Worm (Caenorhabditis elegans): ENCODE data around the gene Y57G7A.5.

Gene Y57G7A.5

DNA sequence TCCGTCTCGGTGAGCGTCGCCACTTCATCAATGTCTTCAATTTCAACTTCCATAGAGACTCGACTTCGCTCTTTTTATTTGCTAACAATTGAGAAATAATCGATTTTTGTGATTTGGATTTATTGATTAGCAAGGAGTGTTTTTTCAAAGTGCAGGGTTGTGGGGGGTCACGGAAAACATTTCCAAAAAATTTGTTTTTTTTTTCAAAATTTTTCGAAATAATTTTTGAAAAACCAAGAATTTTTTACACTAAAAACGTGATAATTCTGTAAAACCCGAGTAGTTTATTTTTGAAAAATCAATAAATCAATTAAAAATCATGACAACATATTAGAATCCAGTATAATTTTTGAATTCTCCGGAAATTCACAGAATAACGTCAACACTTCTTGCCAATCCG, at the start of gene Y57G7A.5:
Gene Y57G7A.5, minus strand, starts transcription at position 101 of the 400 bp plus-strand sequence.
- TF ChIP-seq ref-1 (GFP tag; conservative IDR thresholded peaks at IDR 0.05) (no peak), med-1 (GFP tag; optimal IDR thresholded peaks at IDR 0.05; ENCODE audit: insufficient read depth) (no peak), ztf-23 (GFP tag; IDR thresholded peaks at IDR 0.05) (no peak), ztf-29 (GFP tag; IDR thresholded peaks at IDR 0.05) (no peak), tab-1 (GFP tag; IDR thresholded peaks at IDR 0.05) (no peak)

DNA sequence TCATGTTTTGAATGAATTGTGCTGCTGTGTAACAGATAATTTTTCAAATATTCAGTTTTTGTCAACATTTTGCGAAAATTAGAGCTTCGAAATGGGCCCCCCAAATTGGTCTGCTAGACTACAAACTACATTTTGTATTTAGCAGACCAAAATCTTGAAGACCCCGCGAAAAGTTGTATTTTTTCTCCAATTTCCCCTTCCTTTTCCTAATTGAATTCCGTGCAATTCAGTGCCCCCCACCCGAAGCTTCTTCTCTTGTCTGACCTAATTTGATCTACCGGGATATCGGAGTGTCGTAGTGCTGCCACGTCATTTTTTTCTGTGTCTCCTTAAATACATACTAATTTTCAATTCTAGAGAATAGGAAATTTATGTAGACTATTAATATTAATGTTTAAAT, 48.7 kb upstream of the Y57G7A.5 start:
- no peak for TF ChIP-seq flt-1 (GFP tag; IDR thresholded peaks at IDR 0.05)
- TF ChIP-seq ztf-23 (GFP tag; IDR thresholded peaks at IDR 0.05), result no peak
- no peak for TF ChIP-seq klf-2 (GFP tag; conservative IDR thresholded peaks at IDR 0.05)
- TF ChIP-seq ztf-29 (GFP tag; IDR thresholded peaks at IDR 0.05), result no peak
- no peak for TF ChIP-seq cog-1 (tag; optimal IDR thresholded peaks at IDR 0.05)
- no peak for TF ChIP-seq med-1 (GFP tag; optimal IDR thresholded peaks at IDR 0.05; ENCODE audit: insufficient read depth)
- no peak for TF ChIP-seq T22C8.4 (GFP tag; IDR thresholded peaks at IDR 0.05)
- TF ChIP-seq ref-1 (GFP tag; conservative IDR thresholded peaks at IDR 0.05), result no peak
- TF ChIP-seq tab-1 (GFP tag; IDR thresholded peaks at IDR 0.05), result no peak

DNA sequence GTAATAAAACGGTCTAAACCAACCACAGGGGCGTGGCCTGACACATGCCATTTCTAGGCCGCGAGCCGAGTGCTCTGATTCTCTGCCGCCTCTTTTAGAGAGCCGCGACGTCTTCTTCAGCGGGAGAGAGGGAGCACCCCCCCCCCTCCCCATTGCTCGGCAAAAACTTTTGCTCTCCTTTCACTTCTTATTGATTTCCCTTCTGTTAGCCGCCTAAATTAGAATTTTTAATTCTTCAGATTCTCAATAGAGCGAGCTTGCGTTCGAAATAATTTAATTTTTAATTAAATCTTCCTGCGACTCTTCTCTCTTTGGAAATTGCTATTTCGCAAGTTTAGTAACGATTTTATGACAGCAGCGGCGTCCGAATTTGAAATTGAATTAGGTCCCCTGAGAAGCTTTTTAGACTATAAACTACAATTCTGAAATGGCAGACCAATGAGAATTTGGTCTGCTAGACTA, 47.9 kb upstream of the Y57G7A.5 start:
- TF ChIP-seq klf-2 (GFP tag; conservative IDR thresholded peaks at IDR 0.05) (no peak), ztf-23 (GFP tag; IDR thresholded peaks at IDR 0.05) (no peak), ztf-29 (GFP tag; IDR thresholded peaks at IDR 0.05) (no peak), T22C8.4 (GFP tag; IDR thresholded peaks at IDR 0.05) (no peak)

DNA sequence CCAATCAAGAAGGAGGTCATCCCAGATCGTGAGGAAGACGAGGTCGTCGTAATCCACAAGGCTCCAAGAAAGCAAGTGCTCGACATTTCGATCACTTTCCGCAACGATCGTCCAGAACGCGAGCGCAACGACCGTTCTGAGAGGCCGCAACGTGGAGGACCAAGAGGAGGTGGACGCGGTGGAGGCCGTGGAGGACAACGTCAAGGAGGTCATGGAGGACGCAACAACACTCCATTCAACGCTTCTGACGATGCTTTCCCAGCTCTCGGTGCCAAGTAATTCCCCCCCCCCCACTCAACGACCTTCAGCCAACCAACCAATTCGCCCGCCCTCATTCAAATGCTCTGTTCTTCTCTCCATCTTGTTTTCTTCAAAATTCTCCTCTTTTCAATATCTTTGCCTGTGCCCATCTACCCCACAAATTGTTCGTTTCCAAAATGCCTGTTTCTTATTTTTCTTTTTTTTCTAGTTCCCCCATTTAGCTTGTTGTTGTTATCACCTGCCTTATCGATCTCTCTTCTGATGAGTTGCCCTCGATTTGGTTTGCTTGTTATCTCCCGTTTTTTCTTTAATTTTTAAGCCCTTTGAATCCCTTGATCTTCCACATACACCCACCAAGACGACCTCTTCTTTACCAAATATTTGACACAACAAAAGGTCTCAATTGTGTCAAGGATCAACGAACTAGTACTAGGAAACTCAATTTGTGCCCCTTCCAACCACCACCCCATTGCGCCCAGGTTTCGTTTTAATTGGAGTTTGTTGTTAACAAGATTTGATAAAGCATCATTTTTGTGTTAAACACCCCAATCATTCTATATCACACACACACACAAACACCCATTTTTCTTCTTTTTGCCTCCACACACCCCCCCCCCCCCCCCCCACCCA, 47.2 kb upstream of the Y57G7A.5 start:
- no peak for TF ChIP-seq T22C8.4 (GFP tag; IDR thresholded peaks at IDR 0.05)
- no peak for TF ChIP-seq ztf-29 (GFP tag; IDR thresholded peaks at IDR 0.05)
- TF ChIP-seq ref-1 (GFP tag; conservative IDR thresholded peaks at IDR 0.05), result no peak
- TF ChIP-seq klf-2 (GFP tag; conservative IDR thresholded peaks at IDR 0.05), result no peak
- TF ChIP-seq ztf-23 (GFP tag; IDR thresholded peaks at IDR 0.05), result no peak
- TF ChIP-seq tab-1 (GFP tag; IDR thresholded peaks at IDR 0.05), result no peak

DNA sequence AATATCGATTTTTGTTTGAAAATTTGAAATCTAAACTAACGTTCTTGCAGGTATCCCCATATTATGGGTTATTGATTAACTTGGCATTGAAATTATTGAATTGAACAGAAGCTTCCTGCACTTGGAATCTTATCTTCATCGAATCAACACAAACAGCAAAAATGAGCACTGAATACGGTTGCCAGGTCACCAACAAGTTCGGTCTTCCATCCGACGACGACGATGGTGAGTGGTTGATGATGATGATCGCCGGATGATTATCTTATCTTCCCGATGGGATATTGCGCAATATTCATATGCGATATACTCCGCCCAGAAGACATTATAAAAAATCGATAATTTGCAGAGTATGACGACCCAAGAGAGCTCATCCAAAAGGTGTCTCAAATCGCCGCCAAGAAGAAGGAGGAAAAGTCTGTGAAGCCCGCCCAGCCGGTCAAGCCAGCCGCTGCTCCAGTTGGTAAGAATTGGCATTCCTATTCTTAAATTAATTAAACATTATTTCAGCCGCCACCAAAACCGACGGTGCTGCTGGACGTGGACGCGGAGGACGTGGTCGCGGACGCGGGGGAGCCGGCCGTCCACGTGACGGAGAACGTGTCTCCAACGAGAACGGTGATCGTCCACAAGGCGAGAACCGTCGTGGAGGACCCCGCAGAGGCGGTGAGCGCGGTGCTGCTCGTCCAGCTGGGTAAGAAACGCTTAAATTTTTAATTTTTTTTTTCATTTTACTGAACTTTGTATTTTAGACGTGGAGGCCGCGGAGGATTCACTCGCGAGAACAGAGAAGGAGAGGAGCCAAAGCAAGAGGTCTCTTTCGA, 45.9 kb upstream of the Y57G7A.5 start, which contains the start of gene vig-1:
Gene vig-1, plus strand, starts transcription at position 51 of the 821 bp plus-strand sequence.
- peak; percentile 53; the same call in 1 of the 2 replicates for TF ChIP-seq T22C8.4 (GFP tag; IDR thresholded peaks at IDR 0.05)
- TF ChIP-seq tab-1 (GFP tag; IDR thresholded peaks at IDR 0.05), result no peak
- no peak for TF ChIP-seq ref-1 (GFP tag; conservative IDR thresholded peaks at IDR 0.05)
- no peak for TF ChIP-seq ztf-23 (GFP tag; IDR thresholded peaks at IDR 0.05)
- TF ChIP-seq ztf-29 (GFP tag; IDR thresholded peaks at IDR 0.05), result no peak
- no peak for TF ChIP-seq flt-1 (GFP tag; IDR thresholded peaks at IDR 0.05)

DNA sequence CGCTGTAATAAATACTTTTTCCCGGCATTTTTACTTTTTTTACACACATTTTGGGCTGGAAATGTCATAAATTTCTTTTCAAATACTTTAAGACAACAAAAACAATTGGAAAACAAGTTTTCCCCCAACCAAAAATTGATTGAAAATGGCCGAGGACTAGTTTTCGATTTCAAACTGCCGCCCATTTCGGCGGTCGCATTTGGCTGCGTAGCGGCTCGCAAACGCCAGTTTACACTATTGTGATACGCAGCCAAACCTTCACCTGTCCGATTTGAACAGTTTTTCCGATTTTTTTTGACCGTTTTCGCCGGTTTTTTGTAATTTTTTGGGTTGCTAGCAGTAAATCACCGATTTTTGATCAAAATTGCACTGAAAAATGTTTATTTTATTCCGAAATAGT, 45.1 kb upstream of the Y57G7A.5 start:
- TF ChIP-seq ref-1 (GFP tag; conservative IDR thresholded peaks at IDR 0.05), result 0 out of 2 replicates have a peak, but pooled peaks have one; percentile 19
- TF ChIP-seq flt-1 (GFP tag; IDR thresholded peaks at IDR 0.05), result peak; percentile 86
- TF ChIP-seq med-1 (GFP tag; optimal IDR thresholded peaks at IDR 0.05; ENCODE audit: insufficient read depth), result no peak
- TF ChIP-seq ztf-29 (GFP tag; IDR thresholded peaks at IDR 0.05), result 0 out of 2 replicates have a peak, but pooled peaks have one; percentile 16
- TF ChIP-seq klf-2 (GFP tag; conservative IDR thresholded peaks at IDR 0.05), result peak; percentile 47; the same call in 1 of the 2 replicates
- TF ChIP-seq T22C8.4 (GFP tag; IDR thresholded peaks at IDR 0.05), result peak; percentile 69
- TF ChIP-seq cog-1 (tag; optimal IDR thresholded peaks at IDR 0.05), result peak; percentile 80
- TF ChIP-seq tab-1 (GFP tag; IDR thresholded peaks at IDR 0.05), result peak; percentile 69; the same call in 1 of the 2 replicates
- TF ChIP-seq ztf-23 (GFP tag; IDR thresholded peaks at IDR 0.05), result peak; percentile 92

DNA sequence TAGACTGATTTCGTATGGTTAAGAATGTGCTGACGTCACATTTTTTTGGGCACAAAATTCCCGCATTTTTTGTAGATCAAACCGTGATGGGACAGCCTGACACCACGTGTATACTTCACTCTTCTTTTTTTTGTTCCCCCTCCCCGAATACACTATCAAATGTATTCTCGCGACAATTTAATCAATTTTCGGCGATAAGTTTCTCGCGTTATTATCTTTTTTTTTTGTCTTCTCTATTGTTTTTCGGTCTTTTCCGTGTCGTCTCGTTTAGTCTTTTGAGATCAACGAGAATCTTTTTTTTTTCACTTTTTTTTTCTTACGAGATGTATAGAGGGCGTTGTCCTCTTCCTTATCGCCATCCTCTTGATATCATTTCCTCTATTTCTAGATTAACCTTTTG, 39.9 kb upstream of the Y57G7A.5 start:
- TF ChIP-seq ztf-29 (GFP tag; IDR thresholded peaks at IDR 0.05), result no peak
- TF ChIP-seq med-1 (GFP tag; optimal IDR thresholded peaks at IDR 0.05; ENCODE audit: insufficient read depth), result no peak
- TF ChIP-seq ref-1 (GFP tag; conservative IDR thresholded peaks at IDR 0.05), result no peak
- TF ChIP-seq flt-1 (GFP tag; IDR thresholded peaks at IDR 0.05), result no peak
- no peak for TF ChIP-seq ztf-23 (GFP tag; IDR thresholded peaks at IDR 0.05)
- TF ChIP-seq cog-1 (tag; optimal IDR thresholded peaks at IDR 0.05), result no peak
- no peak for TF ChIP-seq klf-2 (GFP tag; conservative IDR thresholded peaks at IDR 0.05)
- TF ChIP-seq tab-1 (GFP tag; IDR thresholded peaks at IDR 0.05), result no peak
- TF ChIP-seq T22C8.4 (GFP tag; IDR thresholded peaks at IDR 0.05), result no peak

DNA sequence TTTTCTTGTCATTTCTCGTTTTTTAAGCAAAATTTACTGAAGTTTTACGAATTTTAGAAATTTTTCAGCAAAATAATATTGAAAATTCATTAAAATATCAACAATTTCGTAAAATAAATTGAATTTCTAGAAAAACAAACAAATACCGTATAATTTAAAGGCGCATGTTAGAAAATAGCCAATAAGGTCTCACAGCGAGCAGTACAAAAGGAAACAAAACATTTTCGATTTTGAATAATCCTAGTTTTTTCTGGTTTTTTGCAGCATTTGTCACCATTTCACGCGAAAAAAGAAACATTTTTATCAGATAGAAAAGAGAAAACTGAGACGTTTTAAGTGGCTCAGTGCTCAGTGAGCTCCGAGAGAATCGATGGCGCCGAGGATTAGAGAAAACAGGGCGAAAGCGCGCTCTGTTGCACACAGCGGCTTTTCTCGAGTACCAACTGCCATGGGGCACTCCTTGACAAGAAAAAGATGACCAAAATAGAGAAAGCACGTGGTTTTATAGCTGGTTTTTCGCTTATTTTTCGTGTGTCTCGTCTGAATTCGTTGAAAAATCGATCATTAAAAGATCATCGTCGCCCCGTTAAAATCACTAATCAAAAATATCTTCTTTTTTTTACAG, 34.7 kb upstream of the Y57G7A.5 start, which contains the start of the genes alh-6 and fcho-1:
Gene alh-6, minus strand, starts transcription at position 242 of the 625 bp plus-strand sequence.
Gene fcho-1, plus strand, starts transcription at position 624 of the 625 bp plus-strand sequence.
- TF ChIP-seq cog-1 (tag; optimal IDR thresholded peaks at IDR 0.05) (no peak), tab-1 (GFP tag; IDR thresholded peaks at IDR 0.05) (no peak), ref-1 (GFP tag; conservative IDR thresholded peaks at IDR 0.05) (no peak), flt-1 (GFP tag; IDR thresholded peaks at IDR 0.05) (no peak), med-1 (GFP tag; optimal IDR thresholded peaks at IDR 0.05; ENCODE audit: insufficient read depth) (no peak), ztf-23 (GFP tag; IDR thresholded peaks at IDR 0.05) (no peak), klf-2 (GFP tag; conservative IDR thresholded peaks at IDR 0.05) (no peak), ztf-29 (GFP tag; IDR thresholded peaks at IDR 0.05) (no peak), T22C8.4 (GFP tag; IDR thresholded peaks at IDR 0.05) (no peak)

DNA sequence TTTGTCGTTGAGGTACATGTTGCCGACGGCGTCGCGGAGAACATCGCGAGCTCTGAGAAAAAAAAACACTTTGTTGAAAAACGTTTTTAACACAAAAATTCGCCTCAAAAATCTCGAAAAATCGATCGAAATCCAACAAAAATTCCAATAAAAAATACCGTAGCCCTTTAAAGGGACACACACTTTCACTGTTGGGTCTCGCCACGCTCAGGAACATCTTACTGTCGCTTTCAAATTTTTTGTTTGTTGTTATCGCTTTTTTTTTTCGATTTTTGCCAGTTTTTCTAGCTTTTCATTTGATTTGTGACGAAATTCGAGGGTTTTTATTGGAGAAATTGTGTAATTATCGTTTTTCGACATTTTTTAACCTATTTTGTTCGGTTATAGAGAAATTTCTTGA, 31.2 kb upstream of the Y57G7A.5 start:
- TF ChIP-seq ref-1 (GFP tag; conservative IDR thresholded peaks at IDR 0.05) (no peak), klf-2 (GFP tag; conservative IDR thresholded peaks at IDR 0.05) (no peak), T22C8.4 (GFP tag; IDR thresholded peaks at IDR 0.05) (no peak), flt-1 (GFP tag; IDR thresholded peaks at IDR 0.05) (no peak), ztf-23 (GFP tag; IDR thresholded peaks at IDR 0.05) (no peak), med-1 (GFP tag; optimal IDR thresholded peaks at IDR 0.05; ENCODE audit: insufficient read depth) (no peak), tab-1 (GFP tag; IDR thresholded peaks at IDR 0.05) (no peak), ztf-29 (GFP tag; IDR thresholded peaks at IDR 0.05) (no peak)
